Worm (Caenorhabditis elegans): ENCODE results near the gene F42G4.6.

F42G4.6 gene

ce11 chrII:13085951-13086350 is 6.8 kb downstream of the F42G4.6 start:
- TF ChIP-seq ceh-28 (tag; optimal IDR thresholded peaks at IDR 0.05) = no peak
- no peak for TF ChIP-seq ZK546.5 (tag; optimal IDR thresholded peaks at IDR 0.05)
- no peak for TF ChIP-seq nhr-23 (tag; optimal IDR thresholded peaks at IDR 0.05)
- TF ChIP-seq ceh-16 (tag; optimal IDR thresholded peaks at IDR 0.05) = no peak
- no peak for TF ChIP-seq elt-3 (tag; optimal IDR thresholded peaks at IDR 0.05)
- no peak for TF ChIP-seq ceh-9 (tag; optimal IDR thresholded peaks at IDR 0.05)
- TF ChIP-seq aly-2 (tag; optimal IDR thresholded peaks at IDR 0.05) = no peak
- no peak for TF ChIP-seq nhr-25 (tag; optimal IDR thresholded peaks at IDR 0.05)
- TF ChIP-seq mml-1 (tag; optimal IDR thresholded peaks at IDR 0.05) = no peak
- no peak for TF ChIP-seq lin-39 (tag; optimal IDR thresholded peaks at IDR 0.05)
- no peak for TF ChIP-seq fkh-10 (GFP tag; optimal IDR thresholded peaks at IDR 0.05)
- TF ChIP-seq nhr-76 (tag; optimal IDR thresholded peaks at IDR 0.05) = no peak
- TF ChIP-seq pha-4 (tag; optimal IDR thresholded peaks at IDR 0.05) = no peak
- no peak for TF ChIP-seq eor-1 (tag; optimal IDR thresholded peaks at IDR 0.05)
- no peak for TF ChIP-seq nhr-11 (tag; optimal IDR thresholded peaks at IDR 0.05)
- TF ChIP-seq mdl-1 (tag; optimal IDR thresholded peaks at IDR 0.05) = no peak
- TF ChIP-seq jun-1 (tag; optimal IDR thresholded peaks at IDR 0.05) = no peak
- no peak for TF ChIP-seq skn-1 (tag; optimal IDR thresholded peaks at IDR 0.05)
- TF ChIP-seq sea-2 (GFP tag; optimal IDR thresholded peaks at IDR 0.05) = no peak

ce11 chrII:13091123-13091522 is 11.9 kb downstream of the F42G4.6 start, which contains the start of gene Y81G3A.4:
TSS of gene Y81G3A.4 (plus strand) at chrII:13091423.
- TF ChIP-seq egl-27 (tag; optimal IDR thresholded peaks at IDR 0.05) = no peak
- TF ChIP-seq mdl-1 (tag; optimal IDR thresholded peaks at IDR 0.05) = no peak
- TF ChIP-seq tbx-2 (tag; optimal IDR thresholded peaks at IDR 0.05) = no peak
- TF ChIP-seq pqm-1 (tag; optimal IDR thresholded peaks at IDR 0.05) = no peak

DNA sequence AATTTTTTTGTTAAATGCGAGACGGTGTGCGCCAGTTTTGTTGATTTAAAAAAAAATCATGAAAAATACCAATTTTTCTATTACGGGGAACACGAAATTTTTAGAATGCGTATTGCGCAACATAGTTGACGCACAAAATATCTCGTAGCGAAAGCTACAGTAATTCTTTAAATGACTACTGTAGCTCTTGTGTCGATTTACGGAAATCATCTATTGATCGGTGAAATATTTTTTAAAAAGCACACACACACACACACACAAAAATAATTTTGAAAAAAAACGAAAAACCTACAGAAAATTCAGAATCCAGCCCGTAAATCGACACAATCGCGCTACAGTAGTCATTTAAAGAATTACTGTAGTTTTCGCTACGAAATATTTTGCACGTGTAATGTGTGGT is 12.7 kb downstream of the F42G4.6 start:
- TF ChIP-seq nhr-43 (tag; optimal IDR thresholded peaks at IDR 0.05; ENCODE audit: poor library complexity, severe bottlenecking) (no peak), nhr-25 (tag; optimal IDR thresholded peaks at IDR 0.05) (no peak), pqm-1 (tag; optimal IDR thresholded peaks at IDR 0.05) (no peak), nhr-28 (tag; optimal IDR thresholded peaks at IDR 0.05) (no peak), unc-39 (tag; optimal IDR thresholded peaks at IDR 0.05) (no peak), ztf-4 (tag; optimal IDR thresholded peaks at IDR 0.05) (no peak), fkh-2 (tag; optimal IDR thresholded peaks at IDR 0.05) (no peak), mdl-1 (tag; optimal IDR thresholded peaks at IDR 0.05) (no peak), nhr-67 (tag; optimal IDR thresholded peaks at IDR 0.05) (no peak), ceh-16 (tag; optimal IDR thresholded peaks at IDR 0.05) (no peak), nhr-23 (tag; optimal IDR thresholded peaks at IDR 0.05) (no peak), unc-62 (GFP tag; optimal IDR thresholded peaks at IDR 0.05) (no peak), nhr-76 (tag; optimal IDR thresholded peaks at IDR 0.05) (no peak), pha-4 (tag; optimal IDR thresholded peaks at IDR 0.05) (no peak), elt-2 (tag; optimal IDR thresholded peaks at IDR 0.05) (no peak), nfya-1 (tag; optimal IDR thresholded peaks at IDR 0.05; ENCODE audit: insufficient read depth) (no peak)

DNA sequence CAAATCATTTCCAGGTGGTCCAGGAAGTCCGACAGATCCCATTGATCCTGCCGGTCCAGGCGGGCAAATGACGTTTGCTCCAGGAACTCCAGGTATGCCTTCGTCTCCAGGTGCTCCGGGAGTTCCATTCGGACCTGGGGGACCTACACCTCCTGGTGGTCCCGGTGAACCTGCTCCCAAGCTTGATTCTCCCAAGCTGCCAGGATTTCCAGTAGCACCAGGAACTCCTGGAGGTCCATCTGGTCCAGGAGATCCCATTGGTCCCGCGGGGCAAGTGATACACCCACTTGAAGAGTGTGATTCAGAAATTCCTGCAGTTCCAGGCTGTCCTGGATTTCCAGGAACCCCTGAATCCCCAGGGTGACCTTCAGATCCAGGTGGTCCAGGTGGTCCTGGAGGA is 17.2 kb downstream of the F42G4.6 start:
- TF ChIP-seq ceh-28 (tag; optimal IDR thresholded peaks at IDR 0.05) (no peak), mml-1 (tag; optimal IDR thresholded peaks at IDR 0.05) (no peak), elt-3 (tag; optimal IDR thresholded peaks at IDR 0.05) (no peak), eor-1 (tag; optimal IDR thresholded peaks at IDR 0.05) (no peak), aly-2 (tag; optimal IDR thresholded peaks at IDR 0.05) (no peak), egl-27 (tag; optimal IDR thresholded peaks at IDR 0.05) (no peak), tbx-2 (tag; optimal IDR thresholded peaks at IDR 0.05) (no peak), R02D3.7 (tag; optimal IDR thresholded peaks at IDR 0.05) (no peak), nhr-76 (tag; optimal IDR thresholded peaks at IDR 0.05) (no peak), nhr-11 (tag; optimal IDR thresholded peaks at IDR 0.05) (no peak), fkh-2 (tag; optimal IDR thresholded peaks at IDR 0.05) (no peak), nhr-237 (tag; optimal IDR thresholded peaks at IDR 0.05) (no peak), mdl-1 (tag; optimal IDR thresholded peaks at IDR 0.05) (no peak), lin-15B (tag; optimal IDR thresholded peaks at IDR 0.05) (no peak), nfya-1 (tag; optimal IDR thresholded peaks at IDR 0.05; ENCODE audit: insufficient read depth) (no peak)

- TF ChIP-seq nhr-76 (tag; optimal IDR thresholded peaks at IDR 0.05) = no peak
- TF ChIP-seq hmg-11 (tag; optimal IDR thresholded peaks at IDR 0.05) = no peak
- TF ChIP-seq unc-62 (GFP tag; optimal IDR thresholded peaks at IDR 0.05) = no peak
- no peak for TF ChIP-seq pqm-1 (tag; optimal IDR thresholded peaks at IDR 0.05)
- TF ChIP-seq elt-3 (tag; optimal IDR thresholded peaks at IDR 0.05) = no peak
- TF ChIP-seq aly-2 (tag; optimal IDR thresholded peaks at IDR 0.05) = no peak
Observed at ce11 chrII:13098175-13098574, 19.0 kb downstream of the F42G4.6 start, which contains the start of gene col-86. TSS of gene col-86 (minus strand) at chrII:13098275.
